Worm (Caenorhabditis elegans) whole organism, young adult: ENCODE data around the gene cec-1.

Experiments
- B0261.1 ChIP-seq: sonication (generic microtip); optimal IDR thresholded peaks from 2 replicates; lab custom pipeline; 2016; ENCODE audit warnings: mild to moderate bottlenecking, missing genetic modification characterization, moderate library complexity, missing compliant biosample characterization
- B0336.3 ChIP-seq: fragments of 200-800 bp; sonication (Bioruptor generic); IDR thresholded peaks from 2 replicates; pipeline ENCODE4 v1.3.6; 2022; ENCODE audit warnings: missing genetic modification characterization, missing compliant biosample characterization
- C06A6.2 ChIP-seq: fragments of 200-800 bp; sonication (Bioruptor generic); conservative IDR thresholded peaks from 2 replicates; pipeline ENCODE4 v1.3.6; 2022; ENCODE audit warnings: missing genetic modification characterization, missing compliant biosample characterization
- D2030.7 ChIP-seq: fragments of 200-800 bp; sonication (Bioruptor generic); IDR thresholded peaks from 2 replicates; pipeline ENCODE4 v1.3.6; 2022; ENCODE audit warnings: missing genetic modification reagents, missing genetic modification characterization, missing compliant biosample characterization
- F22D6.2 ChIP-seq: sonication (generic microtip); optimal IDR thresholded peaks from 2 replicates; lab custom pipeline; 2016; ENCODE audit warnings: mild to moderate bottlenecking, missing genetic modification characterization, missing compliant biosample characterization
- F33H1.4 ChIP-seq: fragments of 200-800 bp; sonication (Bioruptor generic); IDR thresholded peaks from 2 replicates; pipeline ENCODE4 v1.3.6; 2022; ENCODE audit warnings: missing genetic modification reagents, missing genetic modification characterization, missing compliant biosample characterization
- F39B2.1 ChIP-seq: fragments of 200-800 bp; sonication (Bioruptor generic); IDR thresholded peaks from 2 replicates; pipeline ENCODE4 v1.3.6; 2022; ENCODE audit warnings: missing genetic modification reagents, missing genetic modification characterization, missing compliant biosample characterization
- F52B5.7 ChIP-seq: sonication (generic microtip); optimal IDR thresholded peaks from 2 replicates; lab custom pipeline; 2016; ENCODE audit warnings: mild to moderate bottlenecking, missing genetic modification characterization, missing compliant biosample characterization
- F57A8.1 ChIP-seq: fragments of 200-800 bp; sonication (Bioruptor generic); optimal IDR thresholded peaks from 2 replicates; lab custom pipeline; 2018; ENCODE audit warnings: mild to moderate bottlenecking, missing genetic modification characterization, moderate library complexity, missing compliant biosample characterization
- K11D2.4 ChIP-seq: fragments of 200-800 bp; sonication (Bioruptor generic); IDR thresholded peaks from 2 replicates; pipeline ENCODE4 v1.3.6; 2022; ENCODE audit warnings: missing genetic modification reagents, missing genetic modification characterization, missing compliant biosample characterization
- K12H6.12 ChIP-seq: fragments of 200-800 bp; sonication (Bioruptor generic); optimal IDR thresholded peaks from 2 replicates; lab custom pipeline; 2018; ENCODE audit warnings: mild to moderate bottlenecking, missing genetic modification characterization, missing compliant biosample characterization
- Y53G8AR.9 ChIP-seq: fragments of 200-800 bp; sonication (Bioruptor generic); conservative IDR thresholded peaks from 2 replicates; pipeline ENCODE4 v1.3.6; 2022; ENCODE audit warnings: missing genetic modification reagents, missing genetic modification characterization, missing compliant biosample characterization
- akir-1 ChIP-seq: fragments of 200-800 bp; sonication (Bioruptor generic); optimal IDR thresholded peaks from 2 replicates; lab custom pipeline; 2018; ENCODE audit warnings: mild to moderate bottlenecking, missing genetic modification characterization, moderate library complexity, missing compliant biosample characterization
- aptf-2 ChIP-seq: fragments of 200-800 bp; sonication (Bioruptor generic); conservative IDR thresholded peaks from 2 replicates; pipeline ENCODE4 v1.3.6; 2022; ENCODE audit warnings: missing genetic modification reagents, missing genetic modification characterization, missing compliant biosample characterization
- atf-7 ChIP-seq: sonication (generic microtip); optimal IDR thresholded peaks from 2 replicates; lab custom pipeline; 2017; ENCODE audit warnings: mild to moderate bottlenecking, missing genetic modification characterization, missing compliant biosample characterization
- bed-2 ChIP-seq: fragments of 200-800 bp; sonication (Bioruptor generic); IDR thresholded peaks from 2 replicates; pipeline ENCODE4 v1.3.6; 2022; ENCODE audit warnings: missing genetic modification reagents, missing genetic modification characterization, missing compliant biosample characterization
- cebp-1 ChIP-seq, 2 experiments: fragments of 200-800 bp in 1 of 2; sonication (Bioruptor generic) in 1 of 2; sonication (generic microtip) in 1 of 2; IDR thresholded peaks in 1 of 2; optimal IDR thresholded peaks in 1 of 2; 2 replicates each; pipeline versions ENCODE4 v1.3.6 to Lab custom; 2017 to 2022; ENCODE audit warnings: missing compliant biosample characterization in 2 of 2, missing genetic modification characterization in 2 of 2, mild to moderate bottlenecking in 1 of 2, missing genetic modification reagents in 1 of 2, moderate library complexity in 1 of 2
- ceh-58 ChIP-seq: fragments of 200-800 bp; sonication (Bioruptor generic); IDR thresholded peaks from 2 replicates; pipeline ENCODE4 v1.3.6; 2022; ENCODE audit warnings: missing genetic modification characterization, missing compliant biosample characterization
- die-1 ChIP-seq: sonication (generic microtip); optimal IDR thresholded peaks from 2 replicates; lab custom pipeline; 2016; ENCODE audit warnings: missing genotype, mild to moderate bottlenecking, missing genetic modification characterization, missing compliant biosample characterization
- dpl-1 ChIP-seq: fragments of 150-350 bp; optimal IDR thresholded peaks from 2 replicates; lab custom pipeline; 2014; ENCODE audit warnings: missing biosample characterization, missing genetic modification reagents, missing genetic modification characterization
- efl-1 ChIP-seq: fragments of 150-350 bp; optimal IDR thresholded peaks from 2 replicates; lab custom pipeline; 2014; ENCODE audit warnings: missing biosample characterization, missing genetic modification reagents, missing genetic modification characterization
- fkh-3 ChIP-seq: sonication (generic microtip); optimal IDR thresholded peaks from 2 replicates; lab custom pipeline; 2016; ENCODE audit warnings: mild to moderate bottlenecking, missing genetic modification characterization, missing compliant biosample characterization
- gei-17 ChIP-seq: fragments of 200-800 bp; sonication (Bioruptor generic); optimal IDR thresholded peaks from 2 replicates; lab custom pipeline; 2018; ENCODE audit warnings: mild to moderate bottlenecking, missing genetic modification characterization, missing compliant biosample characterization
- him-1 ChIP-seq: sonication (generic microtip); optimal IDR thresholded peaks from 2 replicates; lab custom pipeline; 2016; ENCODE audit warnings: missing genotype, missing genetic modification reagents, missing genetic modification characterization, missing compliant biosample characterization
- hlh-26 ChIP-seq: fragments of 200-800 bp; sonication (Bioruptor generic); conservative IDR thresholded peaks from 2 replicates; pipeline ENCODE4 v1.3.6; 2022; ENCODE audit warnings: missing genetic modification reagents, missing genetic modification characterization, missing compliant biosample characterization
- lag-1 ChIP-seq: fragments of 200-800 bp; sonication (Bioruptor generic); IDR thresholded peaks from 2 replicates; pipeline ENCODE4 v1.3.6; 2022; ENCODE audit warnings: missing genetic modification reagents, missing genetic modification characterization, missing compliant biosample characterization
- let-607 ChIP-seq, 2 experiments: fragments of 200-800 bp in 1 of 2; sonication (Bioruptor generic) in 1 of 2; sonication (generic microtip) in 1 of 2; optimal IDR thresholded peaks; 2 replicates each; lab custom pipeline; 2016 to 2018; ENCODE audit warnings: mild to moderate bottlenecking in 2 of 2, missing compliant biosample characterization in 2 of 2, missing genetic modification characterization in 2 of 2, moderate library complexity in 2 of 2, missing genotype in 1 of 2
- lin-26 ChIP-seq: fragments of 200-800 bp; sonication (Bioruptor generic); IDR thresholded peaks from 2 replicates; pipeline ENCODE4 v1.3.6; 2022; ENCODE audit warnings: missing genetic modification reagents, missing genetic modification characterization, missing compliant biosample characterization
- lin-35 ChIP-seq, 3 experiments: fragments of 150-350 bp in 2 of 3; sonication (generic microtip) in 1 of 3; optimal IDR thresholded peaks; 2 replicates each; lab custom pipeline; 2014 to 2018; ENCODE audit warnings: missing biosample characterization in 3 of 3, missing genetic modification characterization in 3 of 3, missing genetic modification reagents in 3 of 3
- lsy-27 ChIP-seq: sonication (generic microtip); optimal IDR thresholded peaks from 2 replicates; lab custom pipeline; 2017; ENCODE audit warnings: missing genetic modification characterization, mild to moderate bottlenecking, missing compliant biosample characterization, antibody characterized with exemption, missing genotype, borderline replicate concordance; ENCODE audit not compliant: insufficient read depth
- madf-3 ChIP-seq: fragments of 200-800 bp; sonication (Bioruptor generic); IDR thresholded peaks from 2 replicates; pipeline ENCODE4 v1.3.6; 2022; ENCODE audit warnings: missing genetic modification reagents, missing genetic modification characterization, missing compliant biosample characterization
- madf-8 ChIP-seq: fragments of 200-800 bp; sonication (Bioruptor generic); conservative IDR thresholded peaks from 2 replicates; pipeline ENCODE4 v1.3.6; 2022; ENCODE audit warnings: missing genetic modification reagents, missing genetic modification characterization, missing compliant biosample characterization
- nhr-179 ChIP-seq: sonication (generic microtip); optimal IDR thresholded peaks from 2 replicates; lab custom pipeline; 2016; ENCODE audit warnings: mild to moderate bottlenecking, missing genetic modification characterization, missing compliant biosample characterization
- nhr-90 ChIP-seq: sonication (generic microtip); optimal IDR thresholded peaks from 2 replicates; lab custom pipeline; 2016; ENCODE audit warnings: missing genotype, mild to moderate bottlenecking, missing genetic modification characterization, missing compliant biosample characterization
- pbrm-1 ChIP-seq: fragments of 200-800 bp; sonication (Bioruptor generic); IDR thresholded peaks from 2 replicates; pipeline ENCODE4 v1.3.6; 2022; ENCODE audit warnings: missing genetic modification reagents, missing genetic modification characterization, missing compliant biosample characterization
- rcor-1 ChIP-seq: fragments of 200-800 bp; sonication (Bioruptor generic); IDR thresholded peaks from 2 replicates; pipeline ENCODE4 v1.3.6; 2022; ENCODE audit warnings: missing genetic modification reagents, missing genetic modification characterization, missing compliant biosample characterization
- rec-8 ChIP-seq, 2 experiments: sonication (generic microtip); optimal IDR thresholded peaks; 2 replicates each; lab custom pipeline; 2016; ENCODE audit warnings: mild to moderate bottlenecking in 2 of 2, missing genetic modification characterization in 2 of 2, missing genetic modification reagents in 2 of 2, missing genotype in 2 of 2, missing biosample characterization in 1 of 2, missing compliant biosample characterization in 1 of 2, moderate library complexity in 1 of 2
- repo-1 ChIP-seq: sonication (generic microtip); optimal IDR thresholded peaks from 2 replicates; lab custom pipeline; 2017; ENCODE audit warnings: mild to moderate bottlenecking, missing genetic modification characterization, missing compliant biosample characterization
- rpc-1 ChIP-seq, 2 experiments: fragments of 150-350 bp in 1 of 2; sonication (generic microtip) in 1 of 2; optimal IDR thresholded peaks; 2 replicates each; lab custom pipeline; 2014 to 2018; ENCODE audit warnings: missing biosample characterization in 1 of 2, missing genetic modification characterization in 1 of 2, missing genetic modification reagents in 1 of 2, missing genotype in 1 of 2
- sea-2 ChIP-seq: fragments of 200-800 bp; sonication (Bioruptor generic); IDR thresholded peaks from 2 replicates; pipeline ENCODE4 v1.3.6; 2022; ENCODE audit warnings: missing genetic modification characterization, missing compliant biosample characterization
- snpc-1.1 ChIP-seq: sonication (generic microtip); optimal IDR thresholded peaks from 2 replicates; lab custom pipeline; 2017; ENCODE audit warnings: missing genetic modification characterization, mild to moderate bottlenecking, missing compliant biosample characterization, antibody characterized with exemption, moderate library complexity, missing genotype, missing genetic modification reagents; ENCODE audit not compliant: insufficient read depth
- somi-1 ChIP-seq: fragments of 200-800 bp; sonication (Bioruptor generic); optimal IDR thresholded peaks from 2 replicates; lab custom pipeline; 2018; ENCODE audit warnings: mild to moderate bottlenecking, missing genetic modification characterization, missing compliant biosample characterization
- xnd-1 ChIP-seq: sonication (generic microtip); optimal IDR thresholded peaks from 2 replicates; lab custom pipeline; 2016; ENCODE audit warnings: missing genotype, missing genetic modification reagents, missing genetic modification characterization, missing compliant biosample characterization
- zfh-2 ChIP-seq: fragments of 200-800 bp; sonication (Bioruptor generic); conservative IDR thresholded peaks from 2 replicates; pipeline ENCODE4 v1.3.6; 2022; ENCODE audit warnings: missing genetic modification reagents, missing genetic modification characterization, missing compliant biosample characterization
- zim-3 ChIP-seq: sonication (generic microtip); optimal IDR thresholded peaks from 2 replicates; lab custom pipeline; 2017; ENCODE audit warnings: mild to moderate bottlenecking, missing genetic modification characterization, moderate library complexity, missing compliant biosample characterization
- ztf-22 ChIP-seq: fragments of 200-800 bp; sonication (Bioruptor generic); optimal IDR thresholded peaks from 2 replicates; lab custom pipeline; 2018; ENCODE audit warnings: mild to moderate bottlenecking, missing genetic modification characterization, moderate library complexity, missing compliant biosample characterization
- ztf-28 ChIP-seq: fragments of 200-800 bp; sonication (Bioruptor generic); IDR thresholded peaks from 2 replicates; pipeline ENCODE4 v1.3.6; 2022; ENCODE audit warnings: missing genetic modification reagents, missing genetic modification characterization, missing compliant biosample characterization

Gene cec-1

DNA sequence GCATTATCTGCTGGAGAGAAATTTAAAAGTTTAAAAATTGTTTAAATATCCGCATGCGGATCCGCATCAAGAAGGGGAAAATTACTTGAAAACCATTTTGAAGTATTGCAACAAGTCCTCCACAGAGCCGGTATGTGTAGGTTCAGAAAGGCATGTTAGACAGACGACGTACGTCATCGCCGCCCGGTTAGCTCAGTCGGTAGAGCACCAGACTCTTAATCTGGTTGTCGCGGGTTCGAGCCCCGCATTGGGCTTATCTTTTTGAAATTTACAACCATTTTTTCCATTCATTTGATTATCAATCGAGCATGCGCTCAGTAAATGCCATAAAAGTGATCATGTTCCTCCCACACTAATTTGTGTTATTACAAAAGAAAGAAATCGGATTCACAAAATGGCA, 47.2 kb downstream of the cec-1 start (continued):
- TF ChIP-seq lin-26 (GFP tag; lab: Robert Waterston, UW) (peak; percentile 93), F57A8.1 (GFP tag; lab: Kevin White, UChicago) (no peak), lin-35 (GFP tag; optimal IDR thresholded peaks at IDR 0.05; lab: Kevin White, UChicago) (no peak), ceh-58 (no peak), dpl-1 (GFP tag; lab: Kevin White, UChicago) (no peak), fkh-3 (tag; lab: Kevin White, UChicago) (no peak), K11D2.4 (GFP tag; lab: Robert Waterston, UW) (no peak), gei-17 (no peak), C06A6.2 (no peak), B0261.1 (tag; lab: Kevin White, UChicago) (peak; percentile 70), rec-8 (tag; optimal IDR thresholded peaks at IDR 0.05; lab: Kevin White, UChicago) (peak in 1 of 2 experiments; percentile 25), nhr-179 (no peak), madf-8 (GFP tag; lab: Robert Waterston, UW) (no peak; the same call in 1 of the 2 replicates), F22D6.2 (tag; lab: Kevin White, UChicago) (no peak), repo-1 (tag; lab: Kevin White, UChicago) (no peak), Y53G8AR.9 (GFP tag; lab: Robert Waterston, UW) (no peak), efl-1 (GFP tag; lab: Kevin White, UChicago) (peak; percentile 10), D2030.7 (peak; percentile 63), cebp-1 (GFP tag; IDR thresholded peaks at IDR 0.05; lab: Robert Waterston, UW) (no peak), cebp-1 (tag; optimal IDR thresholded peaks at IDR 0.05; lab: Kevin White, UChicago) (no peak), hlh-26 (GFP tag; lab: Robert Waterston, UW) (no peak), aptf-2 (GFP tag; lab: Robert Waterston, UW) (no peak), let-607 (tag; optimal IDR thresholded peaks at IDR 0.05; lab: Kevin White, UChicago) (no peak), ztf-22 (GFP tag; lab: Kevin White, UChicago) (no peak), zim-3 (tag; lab: Kevin White, UChicago) (no peak), ztf-28 (GFP tag; lab: Robert Waterston, UW) (0 out of 2 replicates have a peak, but pooled peaks have one; percentile 42), sea-2 (GFP tag; lab: Robert Waterston, UW) (no peak), rcor-1 (GFP tag; lab: Robert Waterston, UW) (0 out of 2 replicates have a peak, but pooled peaks have one; percentile 30), lsy-27 (tag; lab: Kevin White, UChicago) (no peak), B0336.3 (GFP tag; lab: Robert Waterston, UW) (no peak), die-1 (tag; lab: Kevin White, UChicago) (peak; percentile 57), madf-3 (GFP tag; lab: Robert Waterston, UW) (no peak), rpc-1 (optimal IDR thresholded peaks at IDR 0.05; lab: Kevin White, UChicago) (peak; percentile 54), rpc-1 (tag; optimal IDR thresholded peaks at IDR 0.05; lab: Kevin White, UChicago) (peak; percentile 83), K12H6.12 (no peak), F52B5.7 (tag; lab: Kevin White, UChicago) (peak; percentile 15), F39B2.1 (GFP tag; lab: Robert Waterston, UW) (no peak), pbrm-1 (GFP tag; lab: Robert Waterston, UW) (peak; percentile 41; the same call in 1 of the 2 replicates), snpc-1.1 (tag; lab: Kevin White, UChicago) (no peak), him-1 (tag; lab: Kevin White, UChicago) (peak; percentile 82), F33H1.4 (no peak), nhr-90 (peak; percentile 75), somi-1 (GFP tag; lab: Kevin White, UChicago) (no peak), lag-1 (GFP tag; lab: Robert Waterston, UW) (no peak), zfh-2 (GFP tag; lab: Robert Waterston, UW) (no peak), atf-7 (tag; lab: Kevin White, UChicago) (no peak), xnd-1 (no peak), akir-1 (GFP tag; lab: Kevin White, UChicago) (no peak), bed-2 (GFP tag; lab: Robert Waterston, UW) (no peak)
